Worm (Caenorhabditis elegans): ENCODE data around the gene bcmo-1.

DNA sequence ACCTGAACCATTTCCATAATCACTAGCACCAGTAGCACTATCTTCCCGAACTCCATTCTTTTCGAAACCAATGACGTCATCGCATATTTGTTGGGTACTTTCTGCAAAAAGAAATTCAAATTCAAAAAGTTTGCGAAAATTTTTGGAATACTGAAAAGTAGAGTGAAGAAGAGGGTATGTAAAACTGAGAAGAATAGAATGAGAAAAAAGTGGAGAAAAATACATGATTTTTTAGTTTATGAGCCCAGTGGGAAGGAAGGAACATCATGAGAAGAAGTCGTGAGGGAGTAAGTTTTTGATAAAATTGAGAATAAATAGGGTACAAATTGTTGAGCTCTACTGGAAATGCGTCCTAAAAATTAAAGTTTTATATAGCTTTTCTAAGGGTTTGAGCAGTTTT lies 9.6 kb downstream of the bcmo-1 start, which contains the start of gene lgc-35:
- TF ChIP-seq dpl-1 (GFP tag; optimal IDR thresholded peaks at IDR 0.05) (no peak), nhr-76 (tag; optimal IDR thresholded peaks at IDR 0.05) (no peak), irx-1 (tag; optimal IDR thresholded peaks at IDR 0.05) (no peak), mdl-1 (tag; optimal IDR thresholded peaks at IDR 0.05) (no peak), elt-2 (tag; optimal IDR thresholded peaks at IDR 0.05) (no peak), ama-1 (optimal IDR thresholded peaks at IDR 0.05) (no peak), pqm-1 (tag; optimal IDR thresholded peaks at IDR 0.05) (no peak), lin-15B (tag; optimal IDR thresholded peaks at IDR 0.05) (no peak), hlh-4 (tag; optimal IDR thresholded peaks at IDR 0.05) (no peak), tlp-1 (tag; optimal IDR thresholded peaks at IDR 0.05) (no peak), ztf-11 (tag; optimal IDR thresholded peaks at IDR 0.05) (no peak)
